Fruit fly (Drosophila melanogaster): ENCODE measurements around the gene Dci.
A peak's percentile ranks its signal among the peaks of the same experiment; 100 is the strongest.

DNA sequence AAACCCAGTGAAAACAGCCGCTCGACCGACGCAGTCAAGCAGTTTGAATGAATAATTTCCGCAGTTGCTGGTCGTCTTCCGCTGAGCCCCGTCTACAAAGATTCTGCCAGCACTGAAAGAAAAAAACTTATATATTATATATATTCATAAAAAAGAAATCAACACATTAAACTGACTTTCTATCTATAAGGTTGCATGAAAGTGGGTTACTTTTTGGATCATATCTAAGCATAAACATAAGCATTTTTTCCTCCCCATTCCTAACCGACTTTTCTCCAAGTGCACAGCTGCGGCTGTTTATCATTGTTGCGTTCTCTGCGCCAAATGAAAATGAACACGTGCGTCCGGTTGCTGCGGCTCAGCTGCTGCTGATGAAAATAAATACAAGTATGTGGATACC, 30.8 kb upstream of the Dci start:
- TF ChIP-seq grn (GFP tag; optimal IDR thresholded peaks at IDR 0.05) (no peak), CG16813 (GFP tag; IDR thresholded peaks at IDR 0.05; ENCODE audit: partially characterized antibody) (no peak), Rfx (GFP tag; IDR thresholded peaks at IDR 0.05) (peak; percentile 70), HmgZ (tag; optimal IDR thresholded peaks at IDR 0.05) (peak; percentile 39), trem (tag; optimal IDR thresholded peaks at IDR 0.05) (peak; percentile 31), CG9932 (GFP tag; IDR thresholded peaks at IDR 0.05) (peak; percentile 44; the same call in 1 of the 2 replicates), NFAT (GFP tag; IDR thresholded peaks at IDR 0.05) (0 out of 2 replicates have a peak, but pooled peaks have one; percentile 32), CG14050 (GFP tag; IDR thresholded peaks at IDR 0.05) (peak; percentile 65)

Data from whole organism, embryonic.